Fruit fly (Drosophila melanogaster): Measurements from ENCODE around the gene Sfp26Ad.

DNA sequence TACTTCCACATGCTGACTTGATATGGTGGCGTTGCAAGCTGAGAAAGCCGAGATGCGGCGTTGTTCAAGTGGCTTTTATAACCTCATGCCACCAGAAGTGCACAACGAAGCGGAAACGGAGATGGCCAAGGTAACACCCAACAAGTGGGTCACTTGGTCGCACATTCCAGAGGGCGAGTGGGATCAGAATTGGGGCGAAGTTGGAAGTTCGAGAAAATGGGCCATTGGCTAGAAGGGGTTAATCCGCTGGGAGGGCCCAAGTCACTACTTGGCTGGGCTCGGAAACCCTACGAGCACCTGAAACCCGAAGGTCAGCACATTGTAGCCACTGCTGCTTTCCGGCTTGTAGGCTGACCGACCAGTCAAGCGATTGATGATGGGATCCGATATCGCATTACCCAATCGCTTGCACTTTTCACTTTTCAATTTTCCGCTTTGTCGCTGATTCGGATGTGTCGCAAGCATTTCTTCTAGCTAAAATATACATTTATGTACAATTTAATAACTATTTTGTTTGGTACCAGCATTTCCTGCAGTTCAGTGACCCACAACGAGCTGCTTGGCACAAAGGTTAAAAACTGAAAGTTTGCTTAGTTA lies 15.6 kb upstream of the Sfp26Ad start, which contains the start of gene Vm26Ac:
- TF ChIP-seq spab (GFP tag; optimal IDR thresholded peaks at IDR 0.05) (no peak), OdsH (GFP tag; optimal IDR thresholded peaks at IDR 0.05) (no peak), esn (GFP tag; optimal IDR thresholded peaks at IDR 0.05) (no peak), CG15336 (GFP tag; IDR thresholded peaks at IDR 0.05) (no peak), dsx (GFP tag; optimal IDR thresholded peaks at IDR 0.05; ENCODE audit: poor library complexity, severe bottlenecking) (no peak), CG6163 (GFP tag; IDR thresholded peaks at IDR 0.05) (no peak)

Measured in whole organism, prepupa.